Worm (Caenorhabditis elegans): Measurements from ENCODE around the gene nop-1.

DNA sequence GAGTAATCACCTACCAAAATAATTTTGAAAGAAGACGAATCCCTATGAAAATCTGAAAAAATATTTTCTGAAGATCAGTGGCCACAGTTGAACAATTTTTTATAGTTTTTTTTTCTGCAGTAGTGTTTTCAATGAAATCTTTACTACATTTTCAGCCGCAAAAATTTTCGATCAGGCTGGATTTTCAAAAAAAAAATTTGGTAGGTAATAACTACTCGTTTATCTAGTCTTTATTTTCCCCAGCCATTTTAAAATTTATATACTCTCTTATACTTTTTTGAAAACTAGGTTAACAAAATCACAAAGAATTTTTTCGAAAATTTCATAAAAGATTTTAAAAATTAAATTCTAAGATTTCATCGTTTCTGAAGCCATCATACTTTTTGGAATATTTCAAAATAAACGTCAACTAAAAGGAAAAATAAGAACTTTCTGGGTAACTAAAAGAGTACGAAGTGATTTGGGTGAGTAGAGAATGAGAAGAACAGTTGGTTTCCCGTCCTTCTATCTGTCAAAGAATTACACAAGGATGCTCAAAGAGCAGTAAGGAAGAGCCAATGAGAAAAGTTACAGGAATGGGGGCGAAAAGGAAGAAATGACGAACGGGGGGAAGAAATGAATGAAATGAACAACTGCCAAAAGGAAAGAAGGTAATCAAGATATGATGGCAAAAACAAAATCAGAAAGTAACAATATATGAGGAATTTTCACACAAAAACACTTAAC, 16.6 kb downstream of the nop-1 start, which contains the start of gene mlp-1:
- TF ChIP-seq lin-11 (tag; optimal IDR thresholded peaks at IDR 0.05) (no peak), ama-1 (optimal IDR thresholded peaks at IDR 0.05) (no peak), nhr-12 (tag; optimal IDR thresholded peaks at IDR 0.05) (no peak), ztf-11 (tag; optimal IDR thresholded peaks at IDR 0.05) (no peak)

Measured in whole organism, L2 larva.